Worm (Caenorhabditis elegans) whole organism, L4 larva: ENCODE data around the gene C03E10.3.
A peak's percentile ranks its signal among the peaks of the same experiment; 100 is the strongest.

Experiments used
- F44E2.7 ChIP-seq: fragments of 200-800 bp; sonication (Bioruptor generic); IDR thresholded peaks from 2 replicates; pipeline ENCODE4 v2.1.2; 2022; ENCODE audit warnings: missing genetic modification characterization, missing compliant biosample characterization
- Y48G9A.11 ChIP-seq: fragments of 200-800 bp; sonication (Bioruptor generic); IDR thresholded peaks from 2 replicates; pipeline ENCODE4 v1.3.6; 2022; ENCODE audit warnings: missing genetic modification reagents, missing genetic modification characterization, missing compliant biosample characterization
- aha-1 ChIP-seq: fragments of 150-350 bp; peaks from one replicate; lab custom pipeline; 2014; ENCODE audit warnings: missing biosample characterization, missing genetic modification characterization
- ceh-32 ChIP-seq: sonication (generic microtip); optimal IDR thresholded peaks from 2 replicates; lab custom pipeline; 2016; ENCODE audit warnings: mild to moderate bottlenecking, missing genetic modification characterization, missing compliant biosample characterization; ENCODE audit not compliant: poor library complexity
- ceh-44 ChIP-seq: fragments of 200-800 bp; sonication (Bioruptor generic); IDR thresholded peaks from 2 replicates; pipeline ENCODE4 v1.3.6; 2022; ENCODE audit warnings: missing genetic modification reagents, missing genetic modification characterization, missing compliant biosample characterization
- ceh-62 ChIP-seq: sonication (generic microtip); optimal IDR thresholded peaks from 2 replicates; lab custom pipeline; 2017; ENCODE audit warnings: missing biosample characterization, missing genetic modification characterization
- ces-1 ChIP-seq: fragments of 150-350 bp; sonication (generic microtip); optimal IDR thresholded peaks from 4 replicates; lab custom pipeline; 2014; ENCODE audit warnings: missing biosample characterization, missing genetic modification reagents, missing genetic modification characterization
- ctbp-1 ChIP-seq: fragments of 200-800 bp; sonication (Bioruptor generic); IDR thresholded peaks from 2 replicates; pipeline ENCODE4 v1.3.6; 2022; ENCODE audit warnings: missing genetic modification reagents, missing genetic modification characterization, missing compliant biosample characterization
- daf-12 ChIP-seq: fragments of 150-350 bp; optimal IDR thresholded peaks from 2 replicates; lab custom pipeline; 2014; ENCODE audit warnings: missing biosample characterization, missing genetic modification reagents, missing genetic modification characterization
- daf-8 ChIP-seq: fragments of 200-800 bp; sonication (Bioruptor generic); IDR thresholded peaks from 2 replicates; pipeline ENCODE4 v1.3.6; 2022; ENCODE audit warnings: missing genetic modification characterization, missing compliant biosample characterization
- dmd-8 ChIP-seq: fragments of 200-800 bp; sonication (Bioruptor generic); IDR thresholded peaks from 2 replicates; pipeline ENCODE4 v1.3.6; 2022; ENCODE audit warnings: missing genetic modification characterization, missing compliant biosample characterization
- dve-1 ChIP-seq: sonication (generic microtip); optimal IDR thresholded peaks from 2 replicates; lab custom pipeline; 2017; ENCODE audit warnings: antibody characterized with exemption, mild to moderate bottlenecking, missing genetic modification characterization, missing compliant biosample characterization; ENCODE audit not compliant: insufficient read depth
- egl-27 ChIP-seq: sonication (generic microtip); optimal IDR thresholded peaks from 3 replicates; lab custom pipeline; 2017; ENCODE audit warnings: missing biosample characterization, missing genetic modification reagents, missing genetic modification characterization
- fos-1 ChIP-seq: fragments of 150-350 bp; optimal IDR thresholded peaks from 2 replicates; lab custom pipeline; 2014; ENCODE audit warnings: missing biosample characterization, missing genetic modification characterization
- gei-8 ChIP-seq: fragments of 200-800 bp; sonication (Bioruptor generic); optimal IDR thresholded peaks from 2 replicates; lab custom pipeline; 2018; ENCODE audit warnings: mild to moderate bottlenecking, missing genetic modification characterization, missing compliant biosample characterization
- hlh-11 ChIP-seq: fragments of 200-800 bp; sonication (Bioruptor generic); optimal IDR thresholded peaks from 2 replicates; lab custom pipeline; 2018; ENCODE audit warnings: mild to moderate bottlenecking, missing genetic modification characterization, missing compliant biosample characterization
- hlh-30 ChIP-seq: sonication (generic microtip); optimal IDR thresholded peaks from 2 replicates; lab custom pipeline; 2017; ENCODE audit warnings: antibody characterized with exemption, mild to moderate bottlenecking, missing genetic modification characterization, missing compliant biosample characterization; ENCODE audit not compliant: insufficient read depth
- hmg-1.1 ChIP-seq: fragments of 200-800 bp; sonication (Bioruptor generic); IDR thresholded peaks from 2 replicates; pipeline ENCODE4 v1.3.6; 2022; ENCODE audit warnings: missing genetic modification reagents, missing genetic modification characterization, missing compliant biosample characterization
- lin-1 ChIP-seq: fragments of 200-800 bp; sonication (Bioruptor generic); IDR thresholded peaks from 2 replicates; pipeline ENCODE4 v1.3.6; 2022; ENCODE audit warnings: missing genetic modification reagents, missing genetic modification characterization, missing compliant biosample characterization
- lin-29 ChIP-seq: fragments of 200-800 bp; sonication (Bioruptor generic); IDR thresholded peaks from 2 replicates; pipeline ENCODE4 v1.3.6; 2022; ENCODE audit warnings: missing genetic modification reagents, missing genetic modification characterization, missing compliant biosample characterization
- madf-9 ChIP-seq: fragments of 200-800 bp; sonication (Bioruptor generic); conservative IDR thresholded peaks from 2 replicates; pipeline ENCODE4 v1.3.6; 2022; ENCODE audit warnings: missing genetic modification reagents, missing genetic modification characterization, missing compliant biosample characterization
- mxl-3 ChIP-seq: fragments of 200-800 bp; sonication (Bioruptor generic); optimal IDR thresholded peaks from 2 replicates; lab custom pipeline; 2018; ENCODE audit warnings: mild to moderate bottlenecking, missing genetic modification characterization, missing compliant biosample characterization
- nhr-11 ChIP-seq: fragments of 150-350 bp; optimal IDR thresholded peaks from 2 replicates; lab custom pipeline; 2014; ENCODE audit warnings: missing biosample characterization, missing genetic modification characterization
- nhr-41 ChIP-seq: fragments of 200-800 bp; sonication (Bioruptor generic); IDR thresholded peaks from 2 replicates; pipeline ENCODE4 v1.3.6; 2022; ENCODE audit warnings: missing genetic modification reagents, missing genetic modification characterization, missing compliant biosample characterization
- rbr-2 ChIP-seq: sonication (generic microtip); optimal IDR thresholded peaks from 2 replicates; lab custom pipeline; 2016; ENCODE audit warnings: missing genotype, missing genetic modification characterization, missing compliant biosample characterization
- set-16 ChIP-seq: fragments of 200-800 bp; sonication (Bioruptor generic); IDR thresholded peaks from 2 replicates; pipeline ENCODE4 v1.3.6; 2022; ENCODE audit warnings: missing genetic modification reagents, missing genetic modification characterization, missing compliant biosample characterization
- spr-1 ChIP-seq: sonication (generic microtip); optimal IDR thresholded peaks from 2 replicates; lab custom pipeline; 2016; ENCODE audit warnings: mild to moderate bottlenecking, missing genetic modification characterization, missing compliant biosample characterization
- tra-1 ChIP-seq: fragments of 200-800 bp; sonication (Bioruptor generic); IDR thresholded peaks from 2 replicates; pipeline ENCODE4 v1.3.6; 2022; ENCODE audit warnings: missing genetic modification reagents, missing genetic modification characterization, missing compliant biosample characterization
- unc-130 ChIP-seq: sonication (generic microtip); optimal IDR thresholded peaks from 2 replicates; lab custom pipeline; 2016; ENCODE audit warnings: missing genetic modification reagents, missing genetic modification characterization, missing compliant biosample characterization
- unc-62 ChIP-seq, 3 experiments: fragments of 150-350 bp in 1 of 3; sonication (generic microtip); optimal IDR thresholded peaks in 2 of 3; peaks in 1 of 3; 1 replicate in 1 of 3; 2 replicates in 2 of 3; lab custom pipeline; 2014 to 2017; ENCODE audit warnings: missing biosample characterization in 3 of 3, missing genetic modification characterization in 3 of 3, missing genetic modification reagents in 3 of 3, missing genotype in 1 of 3

Gene C03E10.3

DNA sequence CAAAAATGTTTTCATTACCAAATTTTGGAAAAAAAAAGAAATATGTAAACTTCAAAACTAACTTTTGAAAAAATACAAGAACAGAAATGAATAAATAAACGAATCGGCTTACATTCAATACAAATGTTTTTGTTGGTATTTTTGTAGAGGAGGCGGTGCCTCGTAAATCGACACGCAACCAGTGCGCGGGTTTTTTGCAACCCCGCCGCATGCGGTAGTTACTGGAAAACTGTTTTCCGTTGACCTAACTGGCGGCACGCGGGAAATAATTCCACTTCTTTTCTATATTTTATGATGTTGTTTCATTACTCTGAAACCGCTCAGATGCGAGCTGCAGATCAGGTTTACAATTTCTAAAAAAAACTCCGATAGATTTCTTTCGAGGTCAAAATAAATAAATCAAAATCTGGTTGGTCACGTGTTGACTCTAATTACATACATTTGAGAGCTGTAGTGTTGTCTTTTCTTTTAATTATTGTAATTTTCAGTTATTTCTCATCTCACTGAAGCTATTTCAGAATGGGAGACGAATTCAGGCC lies 47.0 kb upstream of the C03E10.3 start, which contains the start of the genes dvc-1 and ima-1 (continued):
- peak; percentile 96 for TF ChIP-seq unc-130

DNA sequence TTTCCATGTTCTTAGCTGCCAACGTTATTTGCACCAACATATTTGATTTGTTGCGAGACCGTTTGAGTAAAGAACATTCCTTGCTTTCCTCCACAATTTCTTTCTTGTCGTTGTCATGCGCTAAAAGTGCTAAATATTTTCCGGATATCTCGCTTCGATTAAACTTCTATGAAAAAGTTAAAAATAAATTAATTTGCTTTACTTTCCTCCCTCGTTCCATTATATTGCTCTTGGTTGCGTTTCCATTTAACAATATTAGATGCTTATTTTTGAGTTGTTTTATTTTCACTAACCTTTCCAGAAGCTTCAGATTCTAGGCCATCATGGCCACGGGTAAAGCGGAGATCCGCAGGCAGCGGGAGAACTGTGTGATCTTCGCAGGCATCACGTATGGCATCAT lies 44.6 kb upstream of the C03E10.3 start, which contains the start of gene pgap-1:
Gene pgap-1, plus strand, starts transcription at position 301 of the 400 bp plus-strand sequence.
- TF ChIP-seq madf-9 = no peak
- TF ChIP-seq ces-1 = no peak
- no peak for TF ChIP-seq fos-1 (tag; lab: Kevin White, UChicago)
- no peak for TF ChIP-seq unc-62 (GFP tag; optimal IDR thresholded peaks at IDR 0.05 in 1 of 2; lab: Kevin White, UChicago)
- no peak for TF ChIP-seq unc-62 (tag; optimal IDR thresholded peaks at IDR 0.05; lab: Kevin White, UChicago)
- TF ChIP-seq ceh-62 = no peak
- no peak for TF ChIP-seq gei-8 (GFP tag; lab: Kevin White, UChicago)
- TF ChIP-seq lin-1 = no peak
- TF ChIP-seq daf-12 = no peak
- TF ChIP-seq nhr-11 (tag; lab: Kevin White, UChicago) = no peak
- no peak for TF ChIP-seq egl-27 (tag; lab: Kevin White, UChicago)
- TF ChIP-seq daf-8 = no peak
- TF ChIP-seq set-16 (GFP tag; lab: Robert Waterston, UW) = no peak
- TF ChIP-seq dmd-8 (GFP tag; lab: Robert Waterston, UW) = no peak
- no peak for TF ChIP-seq Y48G9A.11
- TF ChIP-seq rbr-2 (tag; lab: Kevin White, UChicago) = no peak
- no peak for TF ChIP-seq ceh-32
- no peak for TF ChIP-seq lin-29 (GFP tag; lab: Robert Waterston, UW)

DNA sequence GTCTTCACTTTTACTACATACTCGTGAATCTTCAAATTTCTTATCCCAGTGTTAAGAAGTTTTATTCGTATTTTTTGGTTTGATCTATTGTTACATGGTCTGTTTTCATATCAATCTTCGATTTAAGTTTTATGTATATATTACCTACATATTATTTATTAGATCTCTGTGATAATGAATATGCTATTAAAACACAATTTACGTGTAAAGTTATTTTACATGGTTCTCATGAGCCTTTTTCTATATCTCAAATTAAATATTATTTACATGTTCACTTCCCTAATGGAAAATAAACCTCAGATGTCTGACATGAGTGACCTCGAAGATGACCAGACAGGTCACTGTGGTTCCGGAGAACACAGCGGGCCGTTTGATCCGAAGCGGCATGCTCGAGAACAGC lies 41.7 kb upstream of the C03E10.3 start, which contains the start of gene mxl-1:
Gene mxl-1, plus strand, starts transcription at position 301 of the 400 bp plus-strand sequence.
- no peak for TF ChIP-seq dve-1 (tag; lab: Kevin White, UChicago)
- no peak for TF ChIP-seq ceh-32
- no peak for TF ChIP-seq nhr-41 (GFP tag; lab: Robert Waterston, UW)
- TF ChIP-seq tra-1 (GFP tag; lab: Robert Waterston, UW) = no peak
- TF ChIP-seq ceh-62 = no peak
- no peak for TF ChIP-seq mxl-3
- no peak for TF ChIP-seq ctbp-1 (GFP tag; lab: Robert Waterston, UW)
- TF ChIP-seq, all 104 proteins: peak for 0

DNA sequence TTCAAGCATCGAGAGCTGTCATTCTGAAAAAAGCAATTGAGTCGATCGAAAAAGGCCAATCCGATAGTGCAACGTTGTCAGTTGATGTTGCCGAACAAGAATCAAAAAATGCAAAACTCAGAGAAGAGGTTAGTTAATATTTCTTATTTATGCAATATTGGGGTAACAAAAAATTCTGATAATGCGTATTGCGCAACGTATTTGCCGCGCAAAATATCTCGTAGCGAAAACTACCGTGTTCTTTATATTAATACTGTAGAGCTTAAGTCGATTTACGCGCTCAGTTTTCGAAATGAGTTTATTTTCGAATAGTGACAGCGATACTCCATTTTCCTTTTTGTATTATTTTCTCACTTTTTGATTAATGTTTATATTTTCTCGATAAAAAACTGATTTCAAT lies 41.2 kb upstream of the C03E10.3 start:
- no peak for TF ChIP-seq hlh-11
- peak in 1 of 2 experiments; percentile 93 for TF ChIP-seq unc-62 (GFP tag; optimal IDR thresholded peaks at IDR 0.05 in 1 of 2; lab: Kevin White, UChicago)
- TF ChIP-seq unc-62 (tag; optimal IDR thresholded peaks at IDR 0.05; lab: Kevin White, UChicago) = no peak
- TF ChIP-seq, all 104 proteins: peak for 1

DNA sequence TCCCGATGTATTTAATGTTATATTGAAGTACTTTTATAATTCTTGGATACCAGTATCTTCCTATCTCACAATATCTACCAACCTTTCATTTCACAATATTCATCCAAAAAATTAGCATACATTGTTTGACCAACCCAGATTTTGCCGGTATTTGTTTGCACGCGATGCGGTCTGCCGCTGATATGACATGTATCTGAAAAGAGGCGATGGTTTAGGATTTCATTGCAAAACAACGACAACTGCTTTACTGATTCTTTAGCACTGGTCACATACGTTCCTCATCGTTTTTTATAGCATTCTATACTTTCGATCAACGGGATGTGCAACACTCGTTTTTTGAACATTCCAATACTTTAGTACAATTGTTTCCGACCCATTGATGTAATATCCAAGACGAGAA lies 38.4 kb upstream of the C03E10.3 start, which contains the start of gene mam-4:
Gene mam-4, plus strand, starts transcription at position 301 of the 400 bp plus-strand sequence.
- no peak for TF ChIP-seq F44E2.7 (GFP tag; lab: Robert Waterston, UW)
- TF ChIP-seq unc-62 (GFP tag; optimal IDR thresholded peaks at IDR 0.05 in 1 of 2; lab: Kevin White, UChicago) = peak in 1 of 2 experiments; percentile 53
- TF ChIP-seq unc-62 (tag; optimal IDR thresholded peaks at IDR 0.05; lab: Kevin White, UChicago) = no peak
- TF ChIP-seq spr-1 (tag; lab: Kevin White, UChicago) = no peak
- no peak for TF ChIP-seq hlh-30 (tag; lab: Kevin White, UChicago)

DNA sequence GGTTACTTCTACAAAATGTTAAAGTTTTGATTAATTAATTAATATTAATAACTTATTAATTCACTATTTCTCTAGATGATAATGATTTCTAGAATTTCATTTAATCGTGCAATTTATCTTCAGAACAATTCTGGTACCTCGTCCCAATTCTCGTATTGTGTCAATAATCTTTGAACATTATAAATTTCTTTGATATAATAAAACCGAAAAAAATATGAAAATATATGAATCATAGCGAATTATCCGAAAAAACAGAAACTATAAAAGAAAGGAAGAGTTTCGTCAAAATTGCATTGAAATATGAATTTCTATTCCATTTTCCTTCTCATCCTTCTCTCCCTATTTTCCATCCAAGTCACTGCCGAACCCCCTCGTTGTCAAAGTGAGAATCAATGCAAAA lies 35.5 kb upstream of the C03E10.3 start, which contains the start of gene T19B10.12:
Gene T19B10.12, plus strand, starts transcription at position 301 of the 400 bp plus-strand sequence.
- peak; percentile 27 for TF ChIP-seq aha-1 (tag; lab: Kevin White, UChicago)
- no peak for TF ChIP-seq ceh-44
- no peak for TF ChIP-seq hmg-1.1
